Worm (Caenorhabditis elegans) whole organism, young adult: Measurements from ENCODE around the gene R74.8.

Experiments used
- B0019.2 ChIP-seq: fragments of 200-800 bp; sonication (Bioruptor generic); conservative IDR thresholded peaks from 2 replicates; pipeline ENCODE4 v1.3.6; 2022; ENCODE audit warnings: missing genetic modification reagents, missing genetic modification characterization, missing compliant biosample characterization
- F49E8.2 ChIP-seq: sonication (generic microtip); optimal IDR thresholded peaks from 3 replicates; lab custom pipeline; 2017; ENCODE audit warnings: missing genetic modification characterization, mild to moderate bottlenecking, missing compliant biosample characterization, antibody characterized with exemption, moderate library complexity; ENCODE audit not compliant: insufficient read depth
- F57C9.4 ChIP-seq: sonication (generic microtip); optimal IDR thresholded peaks from 2 replicates; lab custom pipeline; 2017; ENCODE audit warnings: mild to moderate bottlenecking, missing genetic modification characterization, missing compliant biosample characterization
- ama-1 ChIP-seq, 3 experiments: fragments of 150-350 bp in 1 of 3; sonication (generic microtip) in 2 of 3; optimal IDR thresholded peaks; 2 replicates each; lab custom pipeline; 2014 to 2018; ENCODE audit warnings: missing biosample characterization in 2 of 3, missing genetic modification characterization in 2 of 3, missing genetic modification reagents in 2 of 3
- attf-6 ChIP-seq: fragments of 200-800 bp; sonication (Bioruptor generic); IDR thresholded peaks from 2 replicates; pipeline ENCODE4 v1.3.6; 2022; ENCODE audit warnings: missing genetic modification reagents, missing genetic modification characterization, missing compliant biosample characterization
- bed-1 ChIP-seq: fragments of 200-800 bp; sonication (Bioruptor generic); IDR thresholded peaks from 2 replicates; pipeline ENCODE4 v1.3.6; 2022; ENCODE audit warnings: missing genetic modification reagents, missing genetic modification characterization, missing compliant biosample characterization
- die-1 ChIP-seq: sonication (generic microtip); optimal IDR thresholded peaks from 2 replicates; lab custom pipeline; 2016; ENCODE audit warnings: missing genotype, mild to moderate bottlenecking, missing genetic modification characterization, missing compliant biosample characterization
- lin-35 ChIP-seq, 3 experiments: fragments of 150-350 bp in 2 of 3; sonication (generic microtip) in 1 of 3; optimal IDR thresholded peaks; 2 replicates each; lab custom pipeline; 2014 to 2018; ENCODE audit warnings: missing biosample characterization in 3 of 3, missing genetic modification characterization in 3 of 3, missing genetic modification reagents in 3 of 3
- mcd-1 ChIP-seq: fragments of 200-800 bp; sonication (Bioruptor generic); IDR thresholded peaks from 2 replicates; pipeline ENCODE4 v1.3.6; 2022; ENCODE audit warnings: missing genetic modification reagents, missing genetic modification characterization, missing compliant biosample characterization
- nfya-2 ChIP-seq: fragments of 200-800 bp; sonication (Bioruptor generic); IDR thresholded peaks from 2 replicates; pipeline ENCODE4 v1.3.6; 2022; ENCODE audit warnings: missing genetic modification reagents, missing genetic modification characterization, missing compliant biosample characterization
- nhr-90 ChIP-seq: sonication (generic microtip); optimal IDR thresholded peaks from 2 replicates; lab custom pipeline; 2016; ENCODE audit warnings: missing genotype, mild to moderate bottlenecking, missing genetic modification characterization, missing compliant biosample characterization
- tlf-1 ChIP-seq: fragments of 200-800 bp; sonication (Bioruptor generic); optimal IDR thresholded peaks from 2 replicates; lab custom pipeline; 2018; ENCODE audit warnings: mild to moderate bottlenecking, missing genetic modification characterization, missing compliant biosample characterization
- unc-62 ChIP-seq: fragments of 150-350 bp; optimal IDR thresholded peaks from 2 replicates; lab custom pipeline; 2014; ENCODE audit warnings: missing biosample characterization, missing genetic modification reagents, missing genetic modification characterization
- ztf-3 ChIP-seq: fragments of 200-800 bp; sonication (Bioruptor generic); optimal IDR thresholded peaks from 2 replicates; lab custom pipeline; 2018; ENCODE audit warnings: mild to moderate bottlenecking, missing genetic modification characterization, missing compliant biosample characterization

DNA sequence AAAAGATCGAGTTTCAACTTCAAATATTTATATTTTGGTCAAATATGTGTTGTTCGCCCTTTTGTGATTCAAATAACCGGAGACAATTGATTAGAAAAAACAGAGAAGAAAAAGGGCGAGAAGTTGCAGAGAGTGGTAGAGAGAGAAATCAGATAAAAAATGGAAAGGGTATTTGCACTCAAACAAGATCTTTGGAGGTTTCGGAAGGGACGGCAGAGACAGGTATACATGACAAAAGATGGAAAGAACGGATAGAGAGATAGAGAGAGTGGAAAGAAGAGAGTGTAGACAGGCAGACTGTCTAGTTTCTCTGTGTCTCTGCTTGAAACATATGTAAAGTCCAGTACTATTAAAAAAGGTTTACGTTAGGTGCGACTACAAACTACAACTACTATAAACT is 30.1 kb downstream of the R74.8 start:
- TF ChIP-seq bed-1 (GFP tag; lab: Robert Waterston, UW) (no peak), F57C9.4 (no peak), ama-1 (optimal IDR thresholded peaks at IDR 0.05; lab: Kevin White, UChicago) (no peak), ama-1 (GFP tag; optimal IDR thresholded peaks at IDR 0.05; lab: Kevin White, UChicago) (no peak), B0019.2 (GFP tag; lab: Robert Waterston, UW) (no peak), attf-6 (GFP tag; lab: Robert Waterston, UW) (no peak), tlf-1 (GFP tag; lab: Kevin White, UChicago) (no peak), nfya-2 (no peak), lin-35 (GFP tag; optimal IDR thresholded peaks at IDR 0.05; lab: Kevin White, UChicago) (no peak), ztf-3 (GFP tag; lab: Kevin White, UChicago) (no peak), nhr-90 (tag; lab: Kevin White, UChicago) (no peak), die-1 (tag; lab: Kevin White, UChicago) (no peak), F49E8.2 (tag; lab: Kevin White, UChicago) (no peak), unc-62 (no peak), mcd-1 (GFP tag; lab: Robert Waterston, UW) (no peak)
